Fruit fly (Drosophila melanogaster): ENCODE measurements around the gene Doc3.

DNA sequence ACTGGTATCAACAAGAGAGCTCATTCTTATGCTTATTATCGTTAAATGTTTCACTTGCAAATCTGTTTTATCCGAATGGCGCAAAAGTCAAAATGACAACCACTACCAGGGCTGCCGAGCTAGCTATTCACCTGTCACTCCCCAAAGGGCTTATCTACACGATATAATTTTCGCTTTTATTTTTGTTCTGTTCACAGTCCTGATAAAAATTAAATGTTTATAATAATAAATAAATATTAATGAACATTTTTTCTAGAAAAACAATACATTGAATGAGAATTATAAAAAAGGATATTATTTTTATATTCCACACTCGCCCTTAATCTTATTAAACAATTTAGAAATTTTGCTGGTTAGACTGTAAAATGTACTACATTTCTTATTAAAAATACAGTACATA is 4.7 kb downstream of the Doc3 start, which contains the start of gene CG5194:
- TF ChIP-seq salr (GFP tag; optimal IDR thresholded peaks at IDR 0.05): no peak
- no peak for TF ChIP-seq CG10631 (GFP tag; optimal IDR thresholded peaks at IDR 0.05)

Data from whole organism, prepupa.